Worm (Caenorhabditis elegans) whole organism, L3 larva: Measurements from ENCODE around the gene rbm-42.

ENCODE experiments used
- ZK546.5 ChIP-seq: sonication (generic microtip); optimal IDR thresholded peaks from 2 replicates; lab custom pipeline; 2017; ENCODE audit warnings: missing biosample characterization, missing genetic modification characterization
- ceh-28 ChIP-seq: fragments of 150-350 bp; optimal IDR thresholded peaks from 2 replicates; lab custom pipeline; 2014; ENCODE audit warnings: missing biosample characterization, missing genetic modification reagents, missing genetic modification characterization
- ceh-82 ChIP-seq: fragments of 150-350 bp; optimal IDR thresholded peaks from 2 replicates; lab custom pipeline; 2014; ENCODE audit warnings: missing biosample characterization, missing genetic modification characterization
- ceh-9 ChIP-seq: sonication (generic microtip); optimal IDR thresholded peaks from 2 replicates; lab custom pipeline; 2018; ENCODE audit warnings: missing biosample characterization, missing genetic modification characterization
- daf-12 ChIP-seq: fragments of 150-350 bp; optimal IDR thresholded peaks from 2 replicates; lab custom pipeline; 2014; ENCODE audit warnings: missing biosample characterization, missing genetic modification reagents, missing genetic modification characterization
- egl-27 ChIP-seq: sonication (generic microtip); optimal IDR thresholded peaks from 4 replicates; lab custom pipeline; 2017; ENCODE audit warnings: missing biosample characterization, missing genetic modification reagents, missing genetic modification characterization
- egl-5 ChIP-seq: fragments of 150-350 bp; optimal IDR thresholded peaks from 2 replicates; lab custom pipeline; 2017; ENCODE audit warnings: missing biosample characterization, missing genetic modification reagents, missing genetic modification characterization, inconsistent platforms
- elt-1 ChIP-seq: fragments of 150-350 bp; optimal IDR thresholded peaks from 2 replicates; lab custom pipeline; 2014; ENCODE audit warnings: missing biosample characterization, missing genetic modification characterization
- elt-2 ChIP-seq: sonication (generic microtip); optimal IDR thresholded peaks from 2 replicates; lab custom pipeline; 2016; ENCODE audit warnings: missing genetic modification reagents, mild to moderate bottlenecking, missing genetic modification characterization, missing compliant biosample characterization
- elt-3 ChIP-seq, 3 experiments: fragments of 150-350 bp in 1 of 3; sonication (generic microtip) in 2 of 3; optimal IDR thresholded peaks; 2 replicates in 2 of 3; 4 replicates in 1 of 3; lab custom pipeline; 2014 to 2017; ENCODE audit warnings: missing biosample characterization in 3 of 3, missing genetic modification characterization in 3 of 3
- eor-1 ChIP-seq, 2 experiments: fragments of 150-350 bp; optimal IDR thresholded peaks; 2 replicates each; lab custom pipeline; 2014 to 2018; ENCODE audit warnings: missing biosample characterization in 2 of 2, missing genetic modification characterization in 2 of 2
- fkh-2 ChIP-seq: fragments of 150-350 bp; optimal IDR thresholded peaks from 2 replicates; lab custom pipeline; 2014; ENCODE audit warnings: missing biosample characterization, missing genetic modification reagents, missing genetic modification characterization
- fos-1 ChIP-seq: fragments of 150-350 bp; optimal IDR thresholded peaks from 2 replicates; lab custom pipeline; 2014; ENCODE audit warnings: missing biosample characterization, missing genetic modification characterization
- hmg-11 ChIP-seq: sonication (generic microtip); optimal IDR thresholded peaks from 2 replicates; lab custom pipeline; 2016; ENCODE audit warnings: missing genetic modification characterization, missing compliant biosample characterization
- jun-1 ChIP-seq: fragments of 150-350 bp; optimal IDR thresholded peaks from 2 replicates; lab custom pipeline; 2014; ENCODE audit warnings: missing biosample characterization, missing genetic modification reagents, missing genetic modification characterization
- lin-39 ChIP-seq: fragments of 150-350 bp; optimal IDR thresholded peaks from 2 replicates; lab custom pipeline; 2018; ENCODE audit warnings: missing biosample characterization, missing genetic modification reagents, missing genetic modification characterization
- lsy-12 ChIP-seq: sonication (generic microtip); optimal IDR thresholded peaks from 2 replicates; lab custom pipeline; 2016; ENCODE audit warnings: mild to moderate bottlenecking, missing genetic modification characterization, missing compliant biosample characterization
- mdl-1 ChIP-seq: fragments of 150-350 bp; optimal IDR thresholded peaks from 2 replicates; lab custom pipeline; 2014; ENCODE audit warnings: missing biosample characterization, missing genetic modification characterization
- nfya-1 ChIP-seq: sonication (generic microtip); optimal IDR thresholded peaks from 2 replicates; lab custom pipeline; 2017; ENCODE audit warnings: missing genetic modification characterization, mild to moderate bottlenecking, missing compliant biosample characterization, antibody characterized with exemption, moderate library complexity; ENCODE audit not compliant: insufficient read depth
- nhr-11 ChIP-seq: fragments of 150-350 bp; optimal IDR thresholded peaks from 2 replicates; lab custom pipeline; 2014; ENCODE audit warnings: missing biosample characterization, missing genetic modification characterization
- nhr-12 ChIP-seq: fragments of 150-350 bp; optimal IDR thresholded peaks from 2 replicates; lab custom pipeline; 2014; ENCODE audit warnings: missing biosample characterization, missing genetic modification characterization
- nhr-25 ChIP-seq: sonication (generic microtip); optimal IDR thresholded peaks from 2 replicates; lab custom pipeline; 2017; ENCODE audit warnings: missing biosample characterization, missing genetic modification characterization
- nhr-28 ChIP-seq: fragments of 150-350 bp; optimal IDR thresholded peaks from 2 replicates; lab custom pipeline; 2014; ENCODE audit warnings: missing biosample characterization, missing genetic modification characterization
- nhr-43 ChIP-seq: sonication (generic microtip); optimal IDR thresholded peaks from 2 replicates; lab custom pipeline; 2016; ENCODE audit warnings: mild to moderate bottlenecking, missing genetic modification characterization, missing compliant biosample characterization; ENCODE audit not compliant: poor library complexity, severe bottlenecking
- nhr-76 ChIP-seq: fragments of 150-350 bp; sonication (generic microtip); optimal IDR thresholded peaks from 5 replicates; lab custom pipeline; 2014; ENCODE audit warnings: missing biosample characterization, missing genetic modification characterization
- pha-4 ChIP-seq: fragments of 150-350 bp; optimal IDR thresholded peaks from 2 replicates; lab custom pipeline; 2014; ENCODE audit warnings: missing biosample characterization, missing genetic modification reagents, missing genetic modification characterization
- pqm-1 ChIP-seq: fragments of 150-350 bp; optimal IDR thresholded peaks from 2 replicates; lab custom pipeline; 2017; ENCODE audit warnings: missing biosample characterization, missing genetic modification characterization, inconsistent platforms
- sea-2 ChIP-seq: fragments of 150-350 bp; sonication (generic microtip); optimal IDR thresholded peaks from 4 replicates; lab custom pipeline; 2014; ENCODE audit warnings: missing biosample characterization, missing genetic modification reagents, missing genetic modification characterization
- skn-1 ChIP-seq: fragments of 150-350 bp; optimal IDR thresholded peaks from 2 replicates; lab custom pipeline; 2014; ENCODE audit warnings: missing biosample characterization, missing genetic modification characterization
- snpc-4 ChIP-seq: fragments of 150-350 bp; optimal IDR thresholded peaks from 2 replicates; lab custom pipeline; 2014; ENCODE audit warnings: missing biosample characterization, missing genetic modification characterization
- tbx-2 ChIP-seq: sonication (generic microtip); optimal IDR thresholded peaks from 2 replicates; lab custom pipeline; 2016; ENCODE audit warnings: mild to moderate bottlenecking, missing genetic modification characterization, missing compliant biosample characterization
- unc-62 ChIP-seq: fragments of 150-350 bp; sonication (generic microtip); optimal IDR thresholded peaks from 4 replicates; lab custom pipeline; 2014; ENCODE audit warnings: missing biosample characterization, missing genetic modification reagents, missing genetic modification characterization
- zag-1 ChIP-seq: fragments of 150-350 bp; optimal IDR thresholded peaks from 2 replicates; lab custom pipeline; 2014; ENCODE audit warnings: missing biosample characterization, missing genetic modification characterization
- ztf-11 ChIP-seq: fragments of 150-350 bp; optimal IDR thresholded peaks from 2 replicates; lab custom pipeline; 2014; ENCODE audit warnings: missing biosample characterization, missing genetic modification characterization
- ztf-4 ChIP-seq: fragments of 150-350 bp; optimal IDR thresholded peaks from 2 replicates; lab custom pipeline; 2014; ENCODE audit warnings: missing biosample characterization, missing genetic modification characterization

rbm-42 gene

ce11 chrIII:5138940-5139533 lies 14.0 kb downstream of the rbm-42 start:
- TF ChIP-seq skn-1 (no peak), nhr-76 (no peak), mdl-1 (tag; lab: Kevin White, UChicago) (no peak), ztf-11 (no peak), zag-1 (no peak), jun-1 (tag; lab: Kevin White, UChicago) (no peak), nhr-28 (tag; lab: Kevin White, UChicago) (no peak), egl-27 (no peak), ceh-9 (tag; lab: Kevin White, UChicago) (no peak), nhr-11 (tag; lab: Kevin White, UChicago) (no peak)

DNA sequence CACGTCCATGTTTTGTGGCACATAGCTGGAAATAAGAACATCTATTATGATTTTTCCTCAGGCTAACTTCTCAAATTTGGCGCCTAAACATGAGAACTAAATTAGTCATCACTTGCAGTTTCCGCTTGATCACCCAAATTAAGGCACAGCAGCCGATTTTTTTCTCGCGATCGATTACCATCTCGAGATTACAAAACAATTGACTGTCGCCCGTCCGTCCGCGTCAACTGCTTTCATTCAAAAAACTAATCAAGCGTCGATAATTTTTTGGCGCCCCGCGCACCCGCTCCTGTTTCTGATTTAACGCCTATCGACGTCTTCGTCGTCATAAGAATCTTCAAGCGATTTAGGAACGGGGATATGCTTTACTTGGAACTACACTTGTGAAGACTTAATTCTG lies 15.3 kb downstream of the rbm-42 start:
- TF ChIP-seq egl-27 (no peak), tbx-2 (tag; lab: Kevin White, UChicago) (peak; percentile 53)

DNA sequence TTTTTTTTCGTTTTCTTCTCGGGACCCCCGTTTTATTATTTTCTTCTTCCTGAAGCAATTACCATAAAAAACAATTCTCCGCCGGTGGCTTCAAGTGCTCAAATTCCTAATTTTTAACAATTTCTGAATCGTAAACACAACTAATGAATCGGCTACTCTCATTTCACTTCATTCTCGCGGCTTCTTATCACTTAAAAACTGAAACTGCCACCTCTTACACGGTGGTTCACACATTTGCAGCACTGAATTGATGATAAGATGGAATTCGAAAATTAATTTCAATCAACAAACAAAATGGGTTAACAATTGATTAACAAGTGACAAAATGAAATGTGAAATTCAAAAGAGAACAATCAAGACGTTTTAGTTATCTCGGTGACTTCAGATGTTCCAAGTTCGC lies 15.9 kb downstream of the rbm-42 start:
- peak; percentile 19 for TF ChIP-seq pha-4 (tag; lab: Kevin White, UChicago)
- peak; percentile 70 for TF ChIP-seq pqm-1
- no peak for TF ChIP-seq ZK546.5 (tag; lab: Kevin White, UChicago)
- no peak for TF ChIP-seq egl-5 (tag; lab: Kevin White, UChicago)
- no peak for TF ChIP-seq elt-1 (tag; lab: Kevin White, UChicago)
- TF ChIP-seq mdl-1 (tag; lab: Kevin White, UChicago): no peak
- TF ChIP-seq nhr-12 (tag; lab: Kevin White, UChicago): no peak
- TF ChIP-seq elt-2 (tag; lab: Kevin White, UChicago): peak; percentile 79

- TF ChIP-seq ztf-4 (tag; lab: Kevin White, UChicago) (no peak), elt-2 (tag; lab: Kevin White, UChicago) (peak; percentile 8), lsy-12 (tag; lab: Kevin White, UChicago) (no peak), egl-27 (no peak), hmg-11 (tag; lab: Kevin White, UChicago) (no peak), nhr-28 (tag; lab: Kevin White, UChicago) (no peak), unc-62 (GFP tag; lab: Kevin White, UChicago) (no peak), nhr-25 (tag; lab: Kevin White, UChicago) (no peak), nfya-1 (tag; lab: Kevin White, UChicago) (peak; percentile 97), ztf-11 (no peak), sea-2 (GFP tag; lab: Kevin White, UChicago) (no peak), fos-1 (no peak), tbx-2 (tag; lab: Kevin White, UChicago) (peak; percentile 90), jun-1 (tag; lab: Kevin White, UChicago) (no peak), eor-1 (tag; optimal IDR thresholded peaks at IDR 0.05; lab: Kevin White, UChicago) (no peak)
Observed at ce11 chrIII:5136033-5136597, 16.9 kb downstream of the rbm-42 start, which contains the start of gene tbx-2. Gene tbx-2 (minus strand): TSS chrIII:5136296.

DNA sequence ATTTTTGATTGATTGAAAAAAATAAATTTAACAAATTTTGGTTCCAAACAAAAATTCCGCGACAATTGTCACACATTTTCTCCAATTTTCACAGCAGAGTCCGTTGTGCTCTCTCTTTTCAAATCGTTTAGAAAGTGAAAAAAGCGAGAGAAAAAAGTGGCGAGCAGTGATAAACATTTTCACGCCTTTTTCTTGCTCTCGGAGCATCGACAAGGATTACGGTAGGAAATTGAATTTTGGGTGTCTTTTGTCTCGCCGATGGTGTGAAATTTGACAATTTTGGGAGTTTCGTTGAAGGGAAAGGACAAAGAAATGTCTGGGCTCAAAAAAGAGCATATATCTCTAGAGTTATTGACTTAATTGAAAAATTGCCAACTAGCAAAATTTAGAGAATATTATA lies 18.5 kb downstream of the rbm-42 start:
- TF ChIP-seq elt-3 (tag; optimal IDR thresholded peaks at IDR 0.05; lab: Kevin White, UChicago) (no peak), nhr-43 (tag; lab: Kevin White, UChicago) (no peak), fkh-2 (tag; lab: Kevin White, UChicago) (no peak), tbx-2 (tag; lab: Kevin White, UChicago) (peak; percentile 23), nfya-1 (tag; lab: Kevin White, UChicago) (peak; percentile 49), egl-5 (tag; lab: Kevin White, UChicago) (no peak)

- TF ChIP-seq ztf-4 (tag; lab: Kevin White, UChicago): no peak
- no peak for TF ChIP-seq eor-1 (tag; optimal IDR thresholded peaks at IDR 0.05; lab: Kevin White, UChicago)
- TF ChIP-seq nhr-76: no peak
- no peak for TF ChIP-seq lin-39 (tag; lab: Kevin White, UChicago)
- no peak for TF ChIP-seq elt-3 (tag; optimal IDR thresholded peaks at IDR 0.05; lab: Kevin White, UChicago)
- no peak for TF ChIP-seq ceh-28 (tag; lab: Kevin White, UChicago)
- no peak for TF ChIP-seq hmg-11 (tag; lab: Kevin White, UChicago)
- TF ChIP-seq nhr-43 (tag; lab: Kevin White, UChicago): no peak
- no peak for TF ChIP-seq ceh-9 (tag; lab: Kevin White, UChicago)
- no peak for TF ChIP-seq snpc-4 (tag; lab: Kevin White, UChicago)
- TF ChIP-seq ceh-82 (tag; lab: Kevin White, UChicago): no peak
- no peak for TF ChIP-seq daf-12 (tag; lab: Kevin White, UChicago)
- no peak for TF ChIP-seq pha-4 (tag; lab: Kevin White, UChicago)
- no peak for TF ChIP-seq sea-2 (GFP tag; lab: Kevin White, UChicago)
Observed at ce11 chrIII:5130654-5131053, 22.4 kb downstream of the rbm-42 start.
